1 fruit fly cellular context compared by ENCODE assay signal in genomic region chr3R:21180391-21180796, dm6.
TF ChIP-seq lines count a peak whose summit lies in the region.

No protein-coding gene starts in this region.

TF ChIP-seq in whole organism, embryonic, 481 proteins besides CTCF, POLR2A, EP300 and RAD21 (continued from another document):
- TF ChIP-seq cas (GFP tag; IDR thresholded peaks at IDR 0.05; lab: Robert Waterston, UW) (no peak), grau (tag; optimal IDR thresholded peaks at IDR 0.05; lab: Kevin White, UChicago) (peak; percentile 9), gsb (GFP tag; IDR thresholded peaks at IDR 0.05; lab: Robert Waterston, UW) (no peak), usp (GFP tag; optimal IDR thresholded peaks at IDR 0.05; lab: Kevin White, UChicago) (no peak), CG4707 (GFP tag; optimal IDR thresholded peaks at IDR 0.05; lab: Kevin White, UChicago) (no peak), dm (GFP tag; optimal IDR thresholded peaks at IDR 0.05; lab: Kevin White, UChicago) (no peak), CG7987 (GFP tag; optimal IDR thresholded peaks at IDR 0.05; lab: Kevin White, UChicago) (no peak), CG2120 (GFP tag; optimal IDR thresholded peaks at IDR 0.05; lab: Kevin White, UChicago) (peak; percentile 41), disco-r (GFP tag; optimal IDR thresholded peaks at IDR 0.05; lab: Kevin White, UChicago) (no peak), CG18262 (tag; optimal IDR thresholded peaks at IDR 0.05; lab: Kevin White, UChicago) (no peak), Neu2 (GFP tag; optimal IDR thresholded peaks at IDR 0.05; lab: Kevin White, UChicago; ENCODE audit: borderline replicate concordance) (no peak), Dek (tag; optimal IDR thresholded peaks at IDR 0.05; lab: Kevin White, UChicago) (peak; percentile 11), CG8089 (GFP tag; optimal IDR thresholded peaks at IDR 0.05; lab: Kevin White, UChicago) (no peak), E2f2 (GFP tag; IDR thresholded peaks at IDR 0.05; lab: Robert Waterston, UW) (no peak), hkb (optimal IDR thresholded peaks at IDR 0.05; lab: Kevin White, UChicago) (no peak), hkb (GFP tag; IDR thresholded peaks at IDR 0.05; lab: Robert Waterston, UW) (peak; percentile 36; the same call in 1 of the 2 replicates), peb (GFP tag; IDR thresholded peaks at IDR 0.05; lab: Robert Waterston, UW) (no peak), gem (tag; optimal IDR thresholded peaks at IDR 0.05; lab: Kevin White, UChicago) (peak; percentile 44), sima (GFP tag; optimal IDR thresholded peaks at IDR 0.05; lab: Kevin White, UChicago) (no peak), CG13775 (GFP tag; optimal IDR thresholded peaks at IDR 0.05; lab: Kevin White, UChicago) (no peak), CG9932 (GFP tag; IDR thresholded peaks at IDR 0.05; lab: Robert Waterston, UW) (0 out of 2 replicates have a peak, but pooled peaks have one; percentile 10), CG6254 (GFP tag; optimal IDR thresholded peaks at IDR 0.05; lab: Kevin White, UChicago) (no peak), Hr51 (GFP tag; optimal IDR thresholded peaks at IDR 0.05; lab: Kevin White, UChicago) (peak in 1 of 2 experiments; percentile 38), tin (GFP tag; optimal IDR thresholded peaks at IDR 0.05; lab: Kevin White, UChicago) (no peak), CG11456 (GFP tag; IDR thresholded peaks at IDR 0.05; lab: Robert Waterston, UW) (no peak), Atf6 (GFP tag; IDR thresholded peaks at IDR 0.05; lab: Robert Waterston, UW) (0 out of 2 replicates have a peak, but pooled peaks have one; percentile 37), CG30403 (GFP tag; optimal IDR thresholded peaks at IDR 0.05; lab: Kevin White, UChicago) (peak; percentile 27), CG8359 (GFP tag; optimal IDR thresholded peaks at IDR 0.05; lab: Kevin White, UChicago; ENCODE audit: borderline replicate concordance) (no peak), Hmx (GFP tag; optimal IDR thresholded peaks at IDR 0.05; lab: Kevin White, UChicago) (no peak), seq (GFP tag; IDR thresholded peaks at IDR 0.05; lab: Robert Waterston, UW) (0 out of 2 replicates have a peak, but pooled peaks have one; percentile 17), Med (GFP tag; lab: Kevin White, UChicago) (peak; percentile 68), CG15011 (GFP tag; optimal IDR thresholded peaks at IDR 0.05; lab: Kevin White, UChicago) (no peak), HLHmδ (GFP tag; optimal IDR thresholded peaks at IDR 0.05; lab: Kevin White, UChicago) (no peak), otp (GFP tag; IDR thresholded peaks at IDR 0.05; lab: Robert Waterston, UW) (no peak), CG42726 (GFP tag; IDR thresholded peaks at IDR 0.05; lab: Robert Waterston, UW; ENCODE audit: partially characterized antibody) (no peak), z (GFP tag; IDR thresholded peaks at IDR 0.05; lab: Robert Waterston, UW) (no peak), CG9727 (GFP tag; optimal IDR thresholded peaks at IDR 0.05; lab: Kevin White, UChicago) (peak; percentile 29), gt (GFP tag; IDR thresholded peaks at IDR 0.05; lab: Robert Waterston, UW) (no peak), sim (GFP tag; IDR thresholded peaks at IDR 0.05; lab: Robert Waterston, UW) (no peak), org-1 (GFP tag; optimal IDR thresholded peaks at IDR 0.05; lab: Kevin White, UChicago) (no peak), row (GFP tag; IDR thresholded peaks at IDR 0.05; lab: Robert Waterston, UW) (peak; percentile 40; the same call in 2 of the 3 replicates), so (GFP tag; IDR thresholded peaks at IDR 0.05; lab: Robert Waterston, UW) (no peak), Fer3 (tag; optimal IDR thresholded peaks at IDR 0.05; lab: Kevin White, UChicago) (peak; percentile 29), Nf-YB (GFP tag; optimal IDR thresholded peaks at IDR 0.05; lab: Kevin White, UChicago) (no peak), nerfin-2 (GFP tag; IDR thresholded peaks at IDR 0.05; lab: Robert Waterston, UW; ENCODE audit: partially characterized antibody) (no peak), lilli (GFP tag; optimal IDR thresholded peaks at IDR 0.05; lab: Kevin White, UChicago) (peak; percentile 10)
